Worm (Caenorhabditis elegans): ENCODE data around the gene cest-16.

ce11 chrX:6276701-6277100 is 23.0 kb upstream of the cest-16 start:
- TF ChIP-seq ztf-11 (tag; optimal IDR thresholded peaks at IDR 0.05) (no peak), snpc-4 (tag; optimal IDR thresholded peaks at IDR 0.05) (no peak), ceh-16 (tag; optimal IDR thresholded peaks at IDR 0.05) (no peak), dmd-4 (tag; optimal IDR thresholded peaks at IDR 0.05) (no peak), R02D3.7 (tag; optimal IDR thresholded peaks at IDR 0.05) (no peak), nhr-25 (tag; optimal IDR thresholded peaks at IDR 0.05) (no peak), lin-11 (tag; optimal IDR thresholded peaks at IDR 0.05) (no peak)

All from whole organism, L2 larva.